Fruit fly (Drosophila melanogaster): Measurements from ENCODE around the gene Ddrgk1.

- TF ChIP-seq CTCF (optimal IDR thresholded peaks at IDR 0.05) (no peak), CG8478 (optimal IDR thresholded peaks at IDR 0.05) (no peak)
Measured at dm6 chr3R:21201627-21202026, 13.3 kb upstream of the Ddrgk1 start.
